Worm (Caenorhabditis elegans): Measurements from ENCODE around the gene B0218.7.
A peak's percentile ranks its signal among the peaks of the same experiment; 100 is the strongest.

B0218.7 gene

DNA sequence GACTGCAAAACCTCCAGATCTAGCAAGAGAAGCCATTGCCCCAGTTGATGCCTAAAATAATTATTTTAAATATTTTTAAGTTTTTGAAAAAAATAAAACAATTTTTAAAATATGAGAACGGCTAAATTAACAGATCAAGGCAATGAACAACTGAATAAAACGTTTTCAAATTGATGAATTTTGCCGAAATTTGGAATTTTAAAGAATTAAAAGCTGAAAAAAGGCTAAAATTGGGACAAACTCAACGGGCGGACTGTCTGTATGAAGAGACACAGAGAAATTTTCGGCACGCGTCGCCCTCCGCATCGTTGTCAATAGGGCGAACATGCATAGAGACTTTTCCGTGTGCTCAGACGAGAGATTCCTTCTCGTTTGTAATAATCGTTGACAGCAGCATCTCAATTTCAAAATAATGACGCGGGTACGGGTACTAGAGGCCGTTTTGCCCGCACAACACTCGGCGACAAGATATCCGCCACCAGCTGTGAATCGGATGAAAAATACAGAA is 29.8 kb downstream of the B0218.7 start, which contains the start of the genes isp-1 and islo-1 (continued):
- peak; percentile 19 for TF ChIP-seq nhr-11 (tag; optimal IDR thresholded peaks at IDR 0.05)
- no peak for TF ChIP-seq Y105C5A.15 (GFP tag; IDR thresholded peaks at IDR 0.05)
- TF ChIP-seq F49E8.2 (tag; optimal IDR thresholded peaks at IDR 0.05; ENCODE audit: borderline replicate concordance) = no peak
- no peak for TF ChIP-seq snpc-1.2 (GFP tag; IDR thresholded peaks at IDR 0.05)
- no peak for TF ChIP-seq ceh-44 (GFP tag; IDR thresholded peaks at IDR 0.05)
- no peak for TF ChIP-seq hif-1 (tag; optimal IDR thresholded peaks at IDR 0.05)
- peak; percentile 82 for TF ChIP-seq mes-2 (tag; optimal IDR thresholded peaks at IDR 0.05; ENCODE audit: poor library complexity, severe bottlenecking)
- no peak for TF ChIP-seq nhr-111 (GFP tag; optimal IDR thresholded peaks at IDR 0.05)
- TF ChIP-seq vab-7 (GFP tag; IDR thresholded peaks at IDR 0.05) = no peak
- TF ChIP-seq lin-29 (GFP tag; IDR thresholded peaks at IDR 0.05) = no peak
- no peak for TF ChIP-seq nhr-237 (tag; optimal IDR thresholded peaks at IDR 0.05)
- TF ChIP-seq hlh-30 (tag; optimal IDR thresholded peaks at IDR 0.05; ENCODE audit: insufficient read depth) = peak; percentile 82
- peak in 1 of 2 experiments; percentile 61 for TF ChIP-seq lsy-2 (tag; optimal IDR thresholded peaks at IDR 0.05)
- no peak for TF ChIP-seq lin-39 (tag; optimal IDR thresholded peaks at IDR 0.05)
- peak; percentile 27 for TF ChIP-seq lin-13 (GFP tag; optimal IDR thresholded peaks at IDR 0.05)
- TF ChIP-seq daf-16 (GFP tag; optimal IDR thresholded peaks at IDR 0.05) = no peak
- TF ChIP-seq daf-16 (tag; optimal IDR thresholded peaks at IDR 0.05) = peak; percentile 55
- no peak for TF ChIP-seq T26A8.4 (GFP tag; IDR thresholded peaks at IDR 0.05)
- peak in 1 of 2 experiments; percentile 77 for TF ChIP-seq mdl-1 (tag; optimal IDR thresholded peaks at IDR 0.05)
- no peak for TF ChIP-seq daf-8 (GFP tag; IDR thresholded peaks at IDR 0.05)
- TF ChIP-seq pqm-1 (tag; optimal IDR thresholded peaks at IDR 0.05) = no peak
- TF ChIP-seq nhr-6 (tag; optimal IDR thresholded peaks at IDR 0.05) = peak; percentile 63
- peak; percentile 69 for TF ChIP-seq mep-1 (tag; optimal IDR thresholded peaks at IDR 0.05)
- TF ChIP-seq nhr-25 (tag; optimal IDR thresholded peaks at IDR 0.05; ENCODE audit: borderline replicate concordance, insufficient read depth) = peak; percentile 33
- no peak for TF ChIP-seq cey-2 (tag; optimal IDR thresholded peaks at IDR 0.05; ENCODE audit: borderline replicate concordance, insufficient read depth)
- peak; percentile 41 for TF ChIP-seq nhr-77 (tag; optimal IDR thresholded peaks at IDR 0.05)
- no peak for TF ChIP-seq ceh-20 (GFP tag; IDR thresholded peaks at IDR 0.05)
- peak; percentile 91 for TF ChIP-seq aha-1 (tag)
- no peak for TF ChIP-seq F10B5.3 (tag; optimal IDR thresholded peaks at IDR 0.05)
- TF ChIP-seq Y5F2A.4 (GFP tag; optimal IDR thresholded peaks at IDR 0.05) = no peak
- no peak for TF ChIP-seq zip-2 (tag; optimal IDR thresholded peaks at IDR 0.05)
- no peak for TF ChIP-seq unc-39 (tag; optimal IDR thresholded peaks at IDR 0.05)
- no peak for TF ChIP-seq ztf-7 (tag; optimal IDR thresholded peaks at IDR 0.05)

ce11 chrIV:8133536-8133935 is 32.3 kb downstream of the B0218.7 start, which contains the start of gene sph-1:
Gene sph-1 (minus strand): TSS chrIV:8133558.
- TF ChIP-seq hmg-1.1 (GFP tag; IDR thresholded peaks at IDR 0.05) = peak; percentile 31; the same call in 1 of the 2 replicates
- no peak for TF ChIP-seq Y105C5A.15 (GFP tag; IDR thresholded peaks at IDR 0.05)
- TF ChIP-seq duxl-1 (tag; optimal IDR thresholded peaks at IDR 0.05; ENCODE audit: poor library complexity) = no peak
- TF ChIP-seq mes-2 (tag; optimal IDR thresholded peaks at IDR 0.05; ENCODE audit: poor library complexity, severe bottlenecking) = peak; percentile 52
- TF ChIP-seq dmd-6 (GFP tag; IDR thresholded peaks at IDR 0.05) = peak; percentile 45; the same call in 1 of the 2 replicates
- TF ChIP-seq mdl-1 (tag; optimal IDR thresholded peaks at IDR 0.05) = peak in 1 of 2 experiments; percentile 39
- peak; percentile 15 for TF ChIP-seq mxl-3 (GFP tag; optimal IDR thresholded peaks at IDR 0.05)
- no peak for TF ChIP-seq ZK337.2 (GFP tag; IDR thresholded peaks at IDR 0.05)
- TF ChIP-seq pha-4 (GFP tag; IDR thresholded peaks at IDR 0.05) = no peak; the same call in 1 of the 2 replicates
- TF ChIP-seq pha-4 (tag; optimal IDR thresholded peaks at IDR 0.05) = peak; percentile 84
- TF ChIP-seq dve-1 (tag; optimal IDR thresholded peaks at IDR 0.05; ENCODE audit: insufficient read depth) = peak; percentile 82
- peak; percentile 52 for TF ChIP-seq nhr-28 (tag; optimal IDR thresholded peaks at IDR 0.05)
- TF ChIP-seq lsy-2 (tag; optimal IDR thresholded peaks at IDR 0.05) = peak in 1 of 2 experiments; percentile 65
- TF ChIP-seq T20F7.1 (GFP tag; optimal IDR thresholded peaks at IDR 0.05) = peak; percentile 61
- no peak for TF ChIP-seq sdz-12 (GFP tag; optimal IDR thresholded peaks at IDR 0.05)
- no peak for TF ChIP-seq cey-2 (tag; optimal IDR thresholded peaks at IDR 0.05; ENCODE audit: borderline replicate concordance, insufficient read depth)
- no peak for TF ChIP-seq skn-1 (tag; optimal IDR thresholded peaks at IDR 0.05)
- TF ChIP-seq pqm-1 (tag; optimal IDR thresholded peaks at IDR 0.05) = peak; percentile 63
- peak; percentile 16 for TF ChIP-seq nhr-77 (tag; optimal IDR thresholded peaks at IDR 0.05)
- TF ChIP-seq mep-1 (tag; optimal IDR thresholded peaks at IDR 0.05) = peak; percentile 75
- no peak for TF ChIP-seq daf-16 (GFP tag; optimal IDR thresholded peaks at IDR 0.05)
- peak; percentile 89 for TF ChIP-seq daf-16 (tag; optimal IDR thresholded peaks at IDR 0.05)
- no peak for TF ChIP-seq snpc-1.2 (GFP tag; IDR thresholded peaks at IDR 0.05)
- peak; percentile 55 for TF ChIP-seq ama-1 (optimal IDR thresholded peaks at IDR 0.05)
- TF ChIP-seq nhr-10 (tag; optimal IDR thresholded peaks at IDR 0.05) = peak; percentile 50
- 0 out of 2 replicates have a peak, but pooled peaks have one; percentile 25 for TF ChIP-seq php-3 (GFP tag; IDR thresholded peaks at IDR 0.05)
